Worm (Caenorhabditis elegans) whole organism, young adult: ENCODE results near the gene clec-175.
A peak's percentile ranks its signal among the peaks of the same experiment; 100 is the strongest.

Experiments used
- B0035.1 ChIP-seq: sonication (generic microtip); optimal IDR thresholded peaks from 2 replicates; lab custom pipeline; 2016; ENCODE audit warnings: missing genetic modification characterization, mild to moderate bottlenecking, missing compliant biosample characterization, missing genotype, missing genetic modification reagents
- C06A6.2 ChIP-seq: fragments of 200-800 bp; sonication (Bioruptor generic); conservative IDR thresholded peaks from 2 replicates; pipeline ENCODE4 v1.3.6; 2022; ENCODE audit warnings: missing genetic modification characterization, missing compliant biosample characterization
- C17E4.6 ChIP-seq: fragments of 200-800 bp; sonication (Bioruptor generic); IDR thresholded peaks from 2 replicates; pipeline ENCODE4 v1.3.6; 2022; ENCODE audit warnings: missing genetic modification reagents, missing genetic modification characterization, missing compliant biosample characterization
- F33H1.4 ChIP-seq: fragments of 200-800 bp; sonication (Bioruptor generic); IDR thresholded peaks from 2 replicates; pipeline ENCODE4 v1.3.6; 2022; ENCODE audit warnings: missing genetic modification reagents, missing genetic modification characterization, missing compliant biosample characterization
- F39B2.1 ChIP-seq: fragments of 200-800 bp; sonication (Bioruptor generic); IDR thresholded peaks from 2 replicates; pipeline ENCODE4 v1.3.6; 2022; ENCODE audit warnings: missing genetic modification reagents, missing genetic modification characterization, missing compliant biosample characterization
- F49E8.2 ChIP-seq: sonication (generic microtip); optimal IDR thresholded peaks from 3 replicates; lab custom pipeline; 2017; ENCODE audit warnings: missing genetic modification characterization, mild to moderate bottlenecking, missing compliant biosample characterization, antibody characterized with exemption, moderate library complexity; ENCODE audit not compliant: insufficient read depth
- F55B11.4 ChIP-seq: sonication (generic microtip); optimal IDR thresholded peaks from 2 replicates; lab custom pipeline; 2016; ENCODE audit warnings: missing compliant biosample characterization, missing genetic modification characterization, borderline replicate concordance; ENCODE audit not compliant: insufficient read depth
- K11D2.4 ChIP-seq: fragments of 200-800 bp; sonication (Bioruptor generic); IDR thresholded peaks from 2 replicates; pipeline ENCODE4 v1.3.6; 2022; ENCODE audit warnings: missing genetic modification reagents, missing genetic modification characterization, missing compliant biosample characterization
- Y53F4B.3 ChIP-seq: fragments of 200-800 bp; sonication (Bioruptor generic); IDR thresholded peaks from 2 replicates; pipeline ENCODE4 v1.3.6; 2022; ENCODE audit warnings: missing genetic modification reagents, missing genetic modification characterization, missing compliant biosample characterization
- Y67H2A.10 ChIP-seq: fragments of 200-800 bp; sonication (Bioruptor generic); conservative IDR thresholded peaks from 2 replicates; pipeline ENCODE4 v1.3.6; 2022; ENCODE audit warnings: missing genetic modification reagents, missing genetic modification characterization, missing compliant biosample characterization
- Y95B8A.8 ChIP-seq: fragments of 200-800 bp; sonication (Bioruptor generic); IDR thresholded peaks from 2 replicates; pipeline ENCODE4 v1.3.6; 2022; ENCODE audit warnings: missing genetic modification reagents, missing genetic modification characterization, missing compliant biosample characterization
- atf-7 ChIP-seq: sonication (generic microtip); optimal IDR thresholded peaks from 2 replicates; lab custom pipeline; 2017; ENCODE audit warnings: mild to moderate bottlenecking, missing genetic modification characterization, missing compliant biosample characterization
- attf-5 ChIP-seq: fragments of 200-800 bp; sonication (Bioruptor generic); optimal IDR thresholded peaks from 2 replicates; lab custom pipeline; 2018; ENCODE audit warnings: mild to moderate bottlenecking, missing genetic modification characterization, missing compliant biosample characterization
- bed-1 ChIP-seq: fragments of 200-800 bp; sonication (Bioruptor generic); IDR thresholded peaks from 2 replicates; pipeline ENCODE4 v1.3.6; 2022; ENCODE audit warnings: missing genetic modification reagents, missing genetic modification characterization, missing compliant biosample characterization
- ccch-3 ChIP-seq: fragments of 200-800 bp; sonication (Bioruptor generic); optimal IDR thresholded peaks from 2 replicates; lab custom pipeline; 2018; ENCODE audit warnings: mild to moderate bottlenecking, missing genetic modification characterization, missing compliant biosample characterization
- cebp-1 ChIP-seq, 2 experiments: fragments of 200-800 bp in 1 of 2; sonication (Bioruptor generic) in 1 of 2; sonication (generic microtip) in 1 of 2; IDR thresholded peaks in 1 of 2; optimal IDR thresholded peaks in 1 of 2; 2 replicates each; pipeline versions ENCODE4 v1.3.6 to Lab custom; 2017 to 2022; ENCODE audit warnings: missing compliant biosample characterization in 2 of 2, missing genetic modification characterization in 2 of 2, mild to moderate bottlenecking in 1 of 2, missing genetic modification reagents in 1 of 2, moderate library complexity in 1 of 2
- cebp-2 ChIP-seq: fragments of 200-800 bp; sonication (Bioruptor generic); IDR thresholded peaks from 2 replicates; pipeline ENCODE4 v1.3.6; 2022; ENCODE audit warnings: missing genetic modification characterization, missing compliant biosample characterization
- ceh-100 ChIP-seq: fragments of 200-800 bp; sonication (Bioruptor generic); IDR thresholded peaks from 2 replicates; pipeline ENCODE4 v1.3.6; 2022; ENCODE audit warnings: missing genetic modification reagents, missing genetic modification characterization, missing compliant biosample characterization
- ceh-27 ChIP-seq: fragments of 200-800 bp; sonication (Bioruptor generic); optimal IDR thresholded peaks from 2 replicates; lab custom pipeline; 2018; ENCODE audit warnings: mild to moderate bottlenecking, missing genetic modification characterization, moderate library complexity, missing compliant biosample characterization
- ceh-40 ChIP-seq: fragments of 200-800 bp; sonication (Bioruptor generic); IDR thresholded peaks from 2 replicates; pipeline ENCODE4 v1.3.6; 2022; ENCODE audit warnings: missing genetic modification characterization, missing compliant biosample characterization
- ceh-58 ChIP-seq: fragments of 200-800 bp; sonication (Bioruptor generic); IDR thresholded peaks from 2 replicates; pipeline ENCODE4 v1.3.6; 2022; ENCODE audit warnings: missing genetic modification characterization, missing compliant biosample characterization
- ceh-79 ChIP-seq: sonication (generic microtip); optimal IDR thresholded peaks from 2 replicates; lab custom pipeline; 2017; ENCODE audit warnings: mild to moderate bottlenecking, missing genetic modification characterization, missing compliant biosample characterization
- die-1 ChIP-seq: sonication (generic microtip); optimal IDR thresholded peaks from 2 replicates; lab custom pipeline; 2016; ENCODE audit warnings: missing genotype, mild to moderate bottlenecking, missing genetic modification characterization, missing compliant biosample characterization
- dox-1 ChIP-seq: fragments of 200-800 bp; sonication (Bioruptor generic); IDR thresholded peaks from 2 replicates; pipeline ENCODE4 v1.3.6; 2022; ENCODE audit warnings: missing genetic modification reagents, missing genetic modification characterization, missing compliant biosample characterization
- dpff-1 ChIP-seq: sonication (generic microtip); optimal IDR thresholded peaks from 2 replicates; lab custom pipeline; 2017; ENCODE audit warnings: mild to moderate bottlenecking, missing genetic modification characterization, missing compliant biosample characterization
- egl-44 ChIP-seq: fragments of 200-800 bp; sonication (Bioruptor generic); IDR thresholded peaks from 2 replicates; pipeline ENCODE4 v1.3.6; 2022; ENCODE audit warnings: missing genetic modification reagents, missing genetic modification characterization, missing compliant biosample characterization
- ekl-4 ChIP-seq: fragments of 200-800 bp; sonication (Bioruptor generic); IDR thresholded peaks from 2 replicates; pipeline ENCODE4 v1.3.6; 2022; ENCODE audit warnings: missing genetic modification reagents, missing genetic modification characterization, missing compliant biosample characterization
- him-1 ChIP-seq: sonication (generic microtip); optimal IDR thresholded peaks from 2 replicates; lab custom pipeline; 2016; ENCODE audit warnings: missing genotype, missing genetic modification reagents, missing genetic modification characterization, missing compliant biosample characterization
- hrde-1 ChIP-seq: sonication (generic microtip); optimal IDR thresholded peaks from 2 replicates; lab custom pipeline; 2016; ENCODE audit warnings: missing genetic modification characterization, mild to moderate bottlenecking, missing compliant biosample characterization, moderate library complexity, missing genotype, missing genetic modification reagents, borderline replicate concordance
- lin-26 ChIP-seq: fragments of 200-800 bp; sonication (Bioruptor generic); IDR thresholded peaks from 2 replicates; pipeline ENCODE4 v1.3.6; 2022; ENCODE audit warnings: missing genetic modification reagents, missing genetic modification characterization, missing compliant biosample characterization
- lsl-1 ChIP-seq: fragments of 200-800 bp; sonication (Bioruptor generic); optimal IDR thresholded peaks from 2 replicates; lab custom pipeline; 2018; ENCODE audit warnings: mild to moderate bottlenecking, missing genetic modification characterization, moderate library complexity, missing compliant biosample characterization
- mcd-1 ChIP-seq: fragments of 200-800 bp; sonication (Bioruptor generic); IDR thresholded peaks from 2 replicates; pipeline ENCODE4 v1.3.6; 2022; ENCODE audit warnings: missing genetic modification reagents, missing genetic modification characterization, missing compliant biosample characterization
- mxl-1 ChIP-seq: sonication (generic microtip); optimal IDR thresholded peaks from 2 replicates; lab custom pipeline; 2016; ENCODE audit warnings: missing genetic modification characterization, missing compliant biosample characterization
- nhr-80 ChIP-seq: sonication (generic microtip); optimal IDR thresholded peaks from 2 replicates; lab custom pipeline; 2016; ENCODE audit warnings: missing genetic modification characterization, missing compliant biosample characterization
- pha-4 ChIP-seq: fragments of 150-350 bp; sonication (generic microtip); optimal IDR thresholded peaks from 2 replicates; lab custom pipeline; 2014; ENCODE audit warnings: missing biosample characterization, missing genetic modification reagents, missing genetic modification characterization
- rcor-1 ChIP-seq: fragments of 200-800 bp; sonication (Bioruptor generic); IDR thresholded peaks from 2 replicates; pipeline ENCODE4 v1.3.6; 2022; ENCODE audit warnings: missing genetic modification reagents, missing genetic modification characterization, missing compliant biosample characterization
- rec-8 ChIP-seq, 2 experiments: sonication (generic microtip); optimal IDR thresholded peaks; 2 replicates each; lab custom pipeline; 2016; ENCODE audit warnings: mild to moderate bottlenecking in 2 of 2, missing genetic modification characterization in 2 of 2, missing genetic modification reagents in 2 of 2, missing genotype in 2 of 2, missing biosample characterization in 1 of 2, missing compliant biosample characterization in 1 of 2, moderate library complexity in 1 of 2
- sdz-38 ChIP-seq: sonication (generic microtip); optimal IDR thresholded peaks from 2 replicates; lab custom pipeline; 2016; ENCODE audit warnings: missing genotype, missing genetic modification characterization, missing compliant biosample characterization
- sea-2 ChIP-seq: fragments of 200-800 bp; sonication (Bioruptor generic); IDR thresholded peaks from 2 replicates; pipeline ENCODE4 v1.3.6; 2022; ENCODE audit warnings: missing genetic modification characterization, missing compliant biosample characterization
- somi-1 ChIP-seq: fragments of 200-800 bp; sonication (Bioruptor generic); optimal IDR thresholded peaks from 2 replicates; lab custom pipeline; 2018; ENCODE audit warnings: mild to moderate bottlenecking, missing genetic modification characterization, missing compliant biosample characterization
- unc-62 ChIP-seq: fragments of 150-350 bp; optimal IDR thresholded peaks from 2 replicates; lab custom pipeline; 2014; ENCODE audit warnings: missing biosample characterization, missing genetic modification reagents, missing genetic modification characterization
- zfh-2 ChIP-seq: fragments of 200-800 bp; sonication (Bioruptor generic); conservative IDR thresholded peaks from 2 replicates; pipeline ENCODE4 v1.3.6; 2022; ENCODE audit warnings: missing genetic modification reagents, missing genetic modification characterization, missing compliant biosample characterization
- zim-3 ChIP-seq: sonication (generic microtip); optimal IDR thresholded peaks from 2 replicates; lab custom pipeline; 2017; ENCODE audit warnings: mild to moderate bottlenecking, missing genetic modification characterization, moderate library complexity, missing compliant biosample characterization
- ztf-26 ChIP-seq: sonication (generic microtip); optimal IDR thresholded peaks from 2 replicates; lab custom pipeline; 2017; ENCODE audit warnings: missing genetic modification characterization, missing compliant biosample characterization
- ztf-28 ChIP-seq: fragments of 200-800 bp; sonication (Bioruptor generic); IDR thresholded peaks from 2 replicates; pipeline ENCODE4 v1.3.6; 2022; ENCODE audit warnings: missing genetic modification reagents, missing genetic modification characterization, missing compliant biosample characterization

clec-175 gene

DNA sequence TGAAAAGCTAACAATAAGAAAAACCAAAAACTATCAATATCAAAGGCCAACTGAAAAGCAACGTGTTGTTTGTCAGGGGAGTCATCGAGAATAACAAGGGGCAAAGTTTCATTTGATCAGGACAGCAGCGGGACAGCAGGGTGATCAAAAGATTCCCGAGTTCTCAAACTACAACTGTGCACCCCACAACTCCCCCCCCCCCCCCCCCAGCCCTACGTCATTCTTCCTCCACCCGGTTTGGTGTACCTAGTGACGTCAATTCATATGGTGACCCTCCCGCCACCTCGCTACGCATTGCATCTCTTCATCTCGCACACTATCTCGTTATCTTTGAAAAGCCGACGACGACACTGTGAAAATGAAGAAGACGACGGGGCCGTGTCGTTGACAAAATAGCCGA, 51.6 kb downstream of the clec-175 start (continued):
- TF ChIP-seq F49E8.2 (tag; lab: Kevin White, UChicago) (no peak), Y95B8A.8 (GFP tag; lab: Robert Waterston, UW) (no peak), ekl-4 (GFP tag; lab: Robert Waterston, UW) (no peak), egl-44 (GFP tag; lab: Robert Waterston, UW) (no peak), K11D2.4 (GFP tag; lab: Robert Waterston, UW) (peak; percentile 12; the same call in 1 of the 2 replicates), atf-7 (peak; percentile 60), ztf-28 (GFP tag; lab: Robert Waterston, UW) (no peak), ceh-58 (no peak), F55B11.4 (no peak), ceh-40 (no peak), ceh-100 (GFP tag; lab: Robert Waterston, UW) (no peak), sdz-38 (tag; lab: Kevin White, UChicago) (no peak), hrde-1 (tag; lab: Kevin White, UChicago) (no peak), ccch-3 (GFP tag; lab: Kevin White, UChicago) (no peak), dox-1 (GFP tag; lab: Robert Waterston, UW) (peak; percentile 51; the same call in 1 of the 2 replicates), dpff-1 (tag; lab: Kevin White, UChicago) (no peak), attf-5 (GFP tag; lab: Kevin White, UChicago) (no peak), somi-1 (peak; percentile 16), zfh-2 (GFP tag; lab: Robert Waterston, UW) (peak; percentile 79), F39B2.1 (GFP tag; lab: Robert Waterston, UW) (no peak), mxl-1 (tag; lab: Kevin White, UChicago) (no peak), cebp-1 (GFP tag; IDR thresholded peaks at IDR 0.05; lab: Robert Waterston, UW) (no peak; the same call in 1 of the 2 replicates), cebp-1 (tag; optimal IDR thresholded peaks at IDR 0.05; lab: Kevin White, UChicago) (peak; percentile 66), rec-8 (tag; optimal IDR thresholded peaks at IDR 0.05; lab: Kevin White, UChicago) (no peak), rcor-1 (GFP tag; lab: Robert Waterston, UW) (no peak)

DNA sequence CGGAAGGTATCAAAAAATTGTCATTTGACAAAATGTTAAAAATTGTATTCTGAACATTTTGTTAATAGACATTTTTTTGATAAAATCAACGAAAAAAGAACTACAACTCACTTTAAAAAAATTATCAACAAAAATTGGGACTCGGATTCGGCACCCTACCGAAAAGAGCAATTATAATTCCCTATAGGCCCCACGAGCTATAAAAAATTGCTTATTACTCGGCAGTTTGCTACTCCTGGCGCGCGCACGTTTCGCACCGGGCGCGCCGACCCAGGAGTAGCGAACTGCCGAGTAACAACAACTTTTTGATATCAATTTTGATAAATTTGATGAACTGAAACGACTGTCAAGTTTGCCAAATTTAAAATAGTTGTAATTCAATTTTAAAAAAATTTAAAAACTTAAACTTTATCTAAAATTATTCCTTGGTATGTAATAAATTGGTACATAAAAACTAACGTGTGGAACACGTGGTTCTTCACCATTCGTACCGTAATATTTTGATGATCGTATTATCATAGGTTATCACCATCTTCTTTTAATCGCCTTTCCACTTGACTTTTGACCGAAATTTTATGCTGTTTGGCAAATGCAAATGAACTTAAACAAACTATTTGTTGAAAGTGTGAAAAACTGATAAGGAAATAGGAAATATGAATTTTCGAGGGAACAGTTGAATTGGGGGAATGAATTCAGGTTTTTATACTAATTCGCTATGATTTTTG, 53.4 kb downstream of the clec-175 start:
- no peak for TF ChIP-seq lsl-1 (GFP tag; lab: Kevin White, UChicago)
- no peak for TF ChIP-seq C06A6.2 (GFP tag; lab: Robert Waterston, UW)
- no peak for TF ChIP-seq ztf-28 (GFP tag; lab: Robert Waterston, UW)
- TF ChIP-seq rcor-1 (GFP tag; lab: Robert Waterston, UW), result no peak
- TF ChIP-seq ceh-27 (GFP tag; lab: Kevin White, UChicago), result no peak
- TF ChIP-seq cebp-2 (GFP tag; lab: Robert Waterston, UW), result no peak
- no peak for TF ChIP-seq Y67H2A.10
- TF ChIP-seq zim-3 (tag; lab: Kevin White, UChicago), result no peak
- TF ChIP-seq lin-26 (GFP tag; lab: Robert Waterston, UW), result 0 out of 2 replicates have a peak, but pooled peaks have one; percentile 54
- 0 out of 2 replicates have a peak, but pooled peaks have one; percentile 33 for TF ChIP-seq K11D2.4 (GFP tag; lab: Robert Waterston, UW)
- no peak for TF ChIP-seq Y53F4B.3
- TF ChIP-seq bed-1 (GFP tag; lab: Robert Waterston, UW), result 0 out of 2 replicates have a peak, but pooled peaks have one; percentile 10
- 0 out of 2 replicates have a peak, but pooled peaks have one; percentile 9 for TF ChIP-seq mcd-1 (GFP tag; lab: Robert Waterston, UW)
- no peak for TF ChIP-seq cebp-1 (GFP tag; IDR thresholded peaks at IDR 0.05; lab: Robert Waterston, UW)
- peak; percentile 6 for TF ChIP-seq cebp-1 (tag; optimal IDR thresholded peaks at IDR 0.05; lab: Kevin White, UChicago)
- TF ChIP-seq B0035.1 (tag; lab: Kevin White, UChicago), result no peak
- TF ChIP-seq ekl-4 (GFP tag; lab: Robert Waterston, UW), result peak; percentile 13; the same call in 1 of the 2 replicates
- peak; percentile 41 for TF ChIP-seq nhr-80 (tag; lab: Kevin White, UChicago)
- no peak for TF ChIP-seq F33H1.4 (GFP tag; lab: Robert Waterston, UW)
- no peak for TF ChIP-seq sea-2 (GFP tag; lab: Robert Waterston, UW)
- TF ChIP-seq pha-4 (tag; lab: Kevin White, UChicago), result no peak
- TF ChIP-seq ceh-79, result no peak
- no peak for TF ChIP-seq C17E4.6 (GFP tag; lab: Robert Waterston, UW)
- TF ChIP-seq him-1 (tag; lab: Kevin White, UChicago), result no peak
- no peak for TF ChIP-seq ztf-26
- peak; percentile 28 for TF ChIP-seq atf-7
- no peak for TF ChIP-seq mxl-1 (tag; lab: Kevin White, UChicago)
- TF ChIP-seq ceh-100 (GFP tag; lab: Robert Waterston, UW), result no peak
- TF ChIP-seq unc-62, result no peak
- TF ChIP-seq die-1 (tag; lab: Kevin White, UChicago), result no peak
